Fruit fly (Drosophila melanogaster): ENCODE data around the gene Cpsf73.

- TF ChIP-seq D1 (tag; optimal IDR thresholded peaks at IDR 0.05) (no peak), CG13204 (GFP tag; optimal IDR thresholded peaks at IDR 0.05) (no peak), CG32121 (GFP tag; IDR thresholded peaks at IDR 0.05) (0 out of 2 replicates have a peak, but pooled peaks have one; percentile 22), CG12605 (GFP tag; IDR thresholded peaks at IDR 0.05) (no peak), CG9948 (tag; optimal IDR thresholded peaks at IDR 0.05) (no peak), EcR (GFP tag; optimal IDR thresholded peaks at IDR 0.05) (no peak), CG34367 (tag; optimal IDR thresholded peaks at IDR 0.05) (no peak), CG4496 (GFP tag; IDR thresholded peaks at IDR 0.05) (no peak), rn (GFP tag; IDR thresholded peaks at IDR 0.05) (no peak), CG8159 (tag; optimal IDR thresholded peaks at IDR 0.05) (no peak)
These were observed 30.3 kb downstream of the Cpsf73 start for dm6 chr3R:18633099-18633498.
